Worm (Caenorhabditis elegans) whole organism, L4/young adult: ENCODE results near the gene cyp-33A1.

ENCODE experiments used
- W03F9.2 ChIP-seq: fragments of 150-350 bp; optimal IDR thresholded peaks from 2 replicates; lab custom pipeline; 2014; ENCODE audit warnings: missing biosample characterization, missing genetic modification characterization
- him-1 ChIP-seq: sonication (generic microtip); optimal IDR thresholded peaks from 2 replicates; lab custom pipeline; 2016; ENCODE audit warnings: missing genotype, missing genetic modification reagents, missing genetic modification characterization, missing compliant biosample characterization

DNA sequence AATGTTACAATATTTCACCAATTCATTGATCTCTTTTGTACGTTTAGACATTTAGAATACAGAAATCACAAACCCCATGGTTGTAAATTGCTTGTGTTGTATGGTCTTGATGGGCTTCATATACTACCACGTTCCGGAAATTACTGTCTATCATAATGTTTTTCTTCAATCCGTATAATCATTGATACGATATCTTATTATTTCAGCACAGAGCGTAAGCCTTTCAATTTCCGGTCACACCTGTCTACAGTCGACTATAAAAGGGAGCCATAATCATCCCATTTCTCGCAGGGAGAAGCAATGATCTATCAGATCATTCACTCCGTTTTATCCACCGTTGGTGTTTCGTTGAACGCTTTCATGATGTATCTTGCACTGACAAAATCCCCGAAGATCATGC, 51.8 kb downstream of the cyp-33A1 start, which contains the start of gene srd-30:
- TF ChIP-seq him-1 (tag; lab: Kevin White, UChicago) (no peak), W03F9.2 (tag; lab: Kevin White, UChicago) (no peak)
